Fruit fly (Drosophila melanogaster) whole organism, embryonic: ENCODE results near the gene CG31957.

Experiments used
- Adf1 ChIP-seq: fragments of 200-800 bp; sonication (Bioruptor generic); IDR thresholded peaks from 2 replicates; pipeline ENCODE4 v1.3.6; 2022; ENCODE audit warnings: missing biosample characterization, missing genetic modification characterization
- CG11398 ChIP-seq: fragments of 200-800 bp; sonication (Bioruptor generic); optimal IDR thresholded peaks from 2 replicates; lab custom pipeline; 2016; ENCODE audit warnings: missing biosample characterization, missing genetic modification characterization
- CG1233 ChIP-seq: fragments of 200-800 bp; sonication (Bioruptor generic); optimal IDR thresholded peaks from 4 replicates; lab custom pipeline; 2018; ENCODE audit warnings: missing biosample characterization, mild to moderate bottlenecking, missing genetic modification characterization
- CG13287 ChIP-seq: fragments of 200-800 bp; sonication (Bioruptor generic); IDR thresholded peaks from 2 replicates; pipeline ENCODE4 v1.3.6; 2022; ENCODE audit warnings: missing biosample characterization, missing genetic modification characterization; ENCODE audit not compliant: partially characterized antibody
- CG15479 ChIP-seq: fragments of 200-800 bp; sonication (Bioruptor generic); optimal IDR thresholded peaks from 3 replicates; lab custom pipeline; 2019; ENCODE audit warnings: missing biosample characterization, mild to moderate bottlenecking, missing genetic modification characterization, moderate library complexity
- CG15514 ChIP-seq: fragments of 200-800 bp; sonication (Bioruptor generic); optimal IDR thresholded peaks from 3 replicates; lab custom pipeline; 2017; ENCODE audit warnings: missing biosample characterization, missing genetic modification characterization, mild to moderate bottlenecking, moderate library complexity, missing genetic modification reagents
- CG16813 ChIP-seq: fragments of 200-800 bp; sonication (Bioruptor generic); IDR thresholded peaks from 3 replicates; pipeline ENCODE4 v1.3.6; 2022; ENCODE audit warnings: missing biosample characterization, missing genetic modification characterization; ENCODE audit not compliant: partially characterized antibody
- CG17802 ChIP-seq: fragments of 200-800 bp; sonication (Bioruptor generic); optimal IDR thresholded peaks from 2 replicates; lab custom pipeline; 2018; ENCODE audit warnings: missing biosample characterization, mild to moderate bottlenecking, missing genetic modification characterization, moderate library complexity
- CG17912 ChIP-seq: fragments of 200-800 bp; sonication (Bioruptor generic); optimal IDR thresholded peaks from 2 replicates; lab custom pipeline; 2018; ENCODE audit warnings: missing biosample characterization, mild to moderate bottlenecking, missing genetic modification characterization
- CG18011 ChIP-seq: fragments of 200-800 bp; sonication (Bioruptor generic); optimal IDR thresholded peaks from 2 replicates; lab custom pipeline; 2017; ENCODE audit warnings: missing biosample characterization, missing genetic modification characterization, mild to moderate bottlenecking, moderate library complexity, missing genotype
- CG2120 ChIP-seq: fragments of 200-800 bp; sonication (Bioruptor generic); optimal IDR thresholded peaks from 3 replicates; lab custom pipeline; 2016; ENCODE audit warnings: missing biosample characterization, missing genetic modification characterization
- CG2889 ChIP-seq: fragments of 200-800 bp; sonication (Bioruptor generic); IDR thresholded peaks from 3 replicates; pipeline ENCODE4 v1.3.6; 2022; ENCODE audit warnings: missing biosample characterization, missing genetic modification characterization
- CG33557 ChIP-seq: fragments of 200-800 bp; sonication (Bioruptor generic); optimal IDR thresholded peaks from 2 replicates; lab custom pipeline; 2019; ENCODE audit warnings: missing biosample characterization, mild to moderate bottlenecking, missing genetic modification characterization, moderate library complexity
- CG42726 ChIP-seq: fragments of 200-800 bp; sonication (Bioruptor generic); IDR thresholded peaks from 2 replicates; pipeline ENCODE4 v1.3.6; 2022; ENCODE audit warnings: missing biosample characterization, missing genetic modification characterization; ENCODE audit not compliant: partially characterized antibody
- CG4282 ChIP-seq: fragments of 200-800 bp; sonication (Bioruptor generic); optimal IDR thresholded peaks from 2 replicates; lab custom pipeline; 2016; ENCODE audit warnings: missing biosample characterization, missing genetic modification characterization
- CG5245 ChIP-seq: fragments of 200-800 bp; sonication (Bioruptor generic); optimal IDR thresholded peaks from 3 replicates; lab custom pipeline; 2016; ENCODE audit warnings: missing biosample characterization, missing genetic modification characterization
- CG5953 ChIP-seq: fragments of 200-800 bp; sonication (Bioruptor generic); IDR thresholded peaks from 2 replicates; pipeline ENCODE4 v1.3.6; 2022; ENCODE audit warnings: missing biosample characterization, missing genetic modification characterization
- CG6272 ChIP-seq: fragments of 200-800 bp; sonication (Bioruptor generic); IDR thresholded peaks from 2 replicates; pipeline ENCODE4 v1.3.6; 2022; ENCODE audit warnings: missing biosample characterization, missing genetic modification characterization
- CG6854 ChIP-seq: fragments of 200-800 bp; sonication (Bioruptor generic); optimal IDR thresholded peaks from 3 replicates; lab custom pipeline; 2017; ENCODE audit warnings: missing biosample characterization, mild to moderate bottlenecking, missing genetic modification characterization
- CG7839 ChIP-seq: fragments of 200-800 bp; sonication (Bioruptor generic); optimal IDR thresholded peaks from 3 replicates; lab custom pipeline; 2018; ENCODE audit warnings: missing biosample characterization, mild to moderate bottlenecking, missing genetic modification characterization, moderate library complexity
- CG7963 ChIP-seq: fragments of 200-800 bp; sonication (Bioruptor generic); IDR thresholded peaks from 3 replicates; pipeline ENCODE4 v1.3.6; 2022; ENCODE audit warnings: missing biosample characterization, missing genetic modification characterization; ENCODE audit not compliant: partially characterized antibody
- Dbx ChIP-seq: fragments of 200-800 bp; sonication (Bioruptor generic); IDR thresholded peaks from 3 replicates; pipeline ENCODE4 v1.3.6; 2022; ENCODE audit warnings: missing biosample characterization, missing genetic modification characterization
- HLH54F ChIP-seq: fragments of 200-800 bp; sonication (Bioruptor generic); optimal IDR thresholded peaks from 3 replicates; lab custom pipeline; 2016; ENCODE audit warnings: missing biosample characterization, missing genetic modification characterization
- Myb ChIP-seq: fragments of 200-800 bp; sonication (Bioruptor generic); optimal IDR thresholded peaks from 2 replicates; lab custom pipeline; 2016; ENCODE audit warnings: missing biosample characterization, missing genetic modification characterization
- Neu2 ChIP-seq: fragments of 200-800 bp; sonication (Bioruptor generic); optimal IDR thresholded peaks from 3 replicates; lab custom pipeline; 2016; ENCODE audit warnings: missing biosample characterization, missing genetic modification characterization, borderline replicate concordance
- Optix ChIP-seq: fragments of 200-800 bp; sonication (Bioruptor generic); IDR thresholded peaks from 3 replicates; pipeline ENCODE4 v1.3.6; 2022; ENCODE audit warnings: missing biosample characterization, missing genetic modification characterization
- Side ChIP-seq: fragments of 200-800 bp; sonication (Bioruptor generic); optimal IDR thresholded peaks from 2 replicates; lab custom pipeline; 2016; ENCODE audit warnings: missing biosample characterization, missing genetic modification characterization
- ac ChIP-seq: fragments of 200-800 bp; sonication (Bioruptor generic); optimal IDR thresholded peaks from 3 replicates; lab custom pipeline; 2017; ENCODE audit warnings: missing biosample characterization, mild to moderate bottlenecking, missing genetic modification characterization
- ash1 ChIP-seq: fragments of 200-800 bp; sonication (Bioruptor generic); optimal IDR thresholded peaks from 2 replicates; lab custom pipeline; 2018; ENCODE audit warnings: missing biosample characterization, mild to moderate bottlenecking, missing genetic modification characterization
- ato ChIP-seq: fragments of 200-800 bp; sonication (Bioruptor generic); IDR thresholded peaks from 2 replicates; pipeline ENCODE4 v1.3.6; 2022; ENCODE audit warnings: missing biosample characterization, missing genetic modification characterization; ENCODE audit not compliant: partially characterized antibody
- bab2 ChIP-seq: fragments of 200-800 bp; sonication (Bioruptor generic); optimal IDR thresholded peaks from 2 replicates; lab custom pipeline; 2016; ENCODE audit warnings: missing biosample characterization, missing genetic modification characterization
- da ChIP-seq: fragments of 200-800 bp; sonication (Bioruptor generic); optimal IDR thresholded peaks from 2 replicates; lab custom pipeline; 2016; ENCODE audit warnings: missing biosample characterization, missing genetic modification characterization
- dm ChIP-seq: fragments of 200-800 bp; sonication (Bioruptor generic); optimal IDR thresholded peaks from 3 replicates; lab custom pipeline; 2016; ENCODE audit warnings: missing biosample characterization, missing genetic modification characterization
- esg ChIP-seq: fragments of 200-800 bp; sonication (Bioruptor generic); conservative IDR thresholded peaks from 2 replicates; pipeline ENCODE4 v1.3.6; 2022; ENCODE audit warnings: missing biosample characterization, missing genetic modification characterization
- fd96Cb ChIP-seq: fragments of 200-800 bp; sonication (Bioruptor generic); optimal IDR thresholded peaks from 2 replicates; lab custom pipeline; 2018; ENCODE audit warnings: missing biosample characterization, mild to moderate bottlenecking, missing genetic modification characterization, moderate library complexity
- gcm ChIP-seq: fragments of 200-800 bp; sonication (Bioruptor generic); optimal IDR thresholded peaks from 2 replicates; lab custom pipeline; 2019; ENCODE audit warnings: missing biosample characterization, mild to moderate bottlenecking, missing genetic modification characterization, moderate library complexity
- gsb ChIP-seq: fragments of 200-800 bp; sonication (Bioruptor generic); IDR thresholded peaks from 2 replicates; pipeline ENCODE4 v1.3.6; 2022; ENCODE audit warnings: missing biosample characterization, missing genetic modification characterization
- gsb-n ChIP-seq: fragments of 200-800 bp; sonication (Bioruptor generic); optimal IDR thresholded peaks from 3 replicates; lab custom pipeline; 2018; ENCODE audit warnings: missing biosample characterization, mild to moderate bottlenecking, missing genetic modification characterization
- h ChIP-seq: fragments of >200 bp; optimal IDR thresholded peaks from 2 replicates; lab custom pipeline; 2017
- kni ChIP-seq: fragments of 200-800 bp; sonication (Bioruptor generic); optimal IDR thresholded peaks from 3 replicates; lab custom pipeline; 2017; ENCODE audit warnings: mild to moderate bottlenecking, missing biosample characterization, missing genetic modification reagents, missing genetic modification characterization
- lmd ChIP-seq: fragments of 200-800 bp; sonication (Bioruptor generic); IDR thresholded peaks from 2 replicates; pipeline ENCODE4 v1.3.6; 2022; ENCODE audit warnings: missing biosample characterization, missing genetic modification characterization
- maf-S ChIP-seq: fragments of 200-800 bp; sonication (Bioruptor generic); optimal IDR thresholded peaks from 2 replicates; lab custom pipeline; 2016; ENCODE audit warnings: missing biosample characterization, missing genetic modification characterization
- nerfin-1 ChIP-seq: fragments of 200-800 bp; sonication (Bioruptor generic); optimal IDR thresholded peaks from 3 replicates; lab custom pipeline; 2019; ENCODE audit warnings: missing biosample characterization, mild to moderate bottlenecking, missing genetic modification characterization, moderate library complexity
- pb ChIP-seq: fragments of 200-800 bp; sonication (Bioruptor generic); optimal IDR thresholded peaks from 3 replicates; lab custom pipeline; 2016; ENCODE audit warnings: missing biosample characterization, missing genetic modification characterization
- psq ChIP-seq: fragments of 200-800 bp; sonication (Bioruptor generic); optimal IDR thresholded peaks from 2 replicates; lab custom pipeline; 2017; ENCODE audit warnings: missing biosample characterization, missing genetic modification characterization
- rib ChIP-seq: fragments of 200-800 bp; sonication (Bioruptor generic); IDR thresholded peaks from 2 replicates; pipeline ENCODE4 v1.3.6; 2022; ENCODE audit warnings: missing biosample characterization, missing genetic modification characterization
- seq ChIP-seq: fragments of 200-800 bp; sonication (Bioruptor generic); IDR thresholded peaks from 2 replicates; pipeline ENCODE4 v1.3.6; 2022; ENCODE audit warnings: missing biosample characterization, missing genetic modification characterization
- sima ChIP-seq: fragments of 200-800 bp; sonication (Bioruptor generic); optimal IDR thresholded peaks from 2 replicates; lab custom pipeline; 2016; ENCODE audit warnings: missing biosample characterization, missing genetic modification characterization
- sug ChIP-seq: fragments of 200-800 bp; optimal IDR thresholded peaks from 2 replicates; lab custom pipeline; 2019; ENCODE audit warnings: missing biosample characterization, mild to moderate bottlenecking, missing genetic modification characterization, moderate library complexity
- wek ChIP-seq: fragments of 200-800 bp; sonication (Bioruptor generic); optimal IDR thresholded peaks from 3 replicates; lab custom pipeline; 2018; ENCODE audit warnings: missing biosample characterization, mild to moderate bottlenecking, missing genetic modification characterization, moderate library complexity

Gene CG31957

dm6 chr2L:3827406-3828133 is 44.7 kb downstream of the CG31957 start (continued):
- TF ChIP-seq sug (tag; lab: Kevin White, UChicago) (no peak), CG6272 (no peak), CG2120 (GFP tag; lab: Kevin White, UChicago) (no peak), esg (GFP tag; lab: Robert Waterston, UW) (0 out of 2 replicates have a peak, but pooled peaks have one; percentile 29), CG4282 (GFP tag; lab: Kevin White, UChicago) (no peak), pb (no peak), CG6854 (GFP tag; lab: Kevin White, UChicago) (no peak), CG18011 (GFP tag; lab: Kevin White, UChicago) (no peak), nerfin-1 (peak; percentile 81), ash1 (GFP tag; lab: Kevin White, UChicago) (no peak), bab2 (peak; percentile 54), HLH54F (GFP tag; lab: Kevin White, UChicago) (peak; percentile 21), CG17802 (tag; lab: Kevin White, UChicago) (no peak), ato (GFP tag; lab: Robert Waterston, UW) (no peak), rib (GFP tag; lab: Robert Waterston, UW) (no peak), Side (GFP tag; lab: Kevin White, UChicago) (peak; percentile 27), Optix (GFP tag; lab: Robert Waterston, UW) (no peak), CG2889 (no peak), CG13287 (GFP tag; lab: Robert Waterston, UW) (no peak), fd96Cb (tag; lab: Kevin White, UChicago) (peak; percentile 79), Neu2 (GFP tag; lab: Kevin White, UChicago) (peak; percentile 57), CG17912 (GFP tag; lab: Kevin White, UChicago) (no peak), gsb (no peak), CG15479 (peak; percentile 85), dm (peak; percentile 12), kni (GFP tag; lab: Kevin White, UChicago) (peak; percentile 83), Adf1 (GFP tag; lab: Robert Waterston, UW) (no peak), CG1233 (GFP tag; lab: Kevin White, UChicago) (peak; percentile 72), h (lab: Kevin White, UChicago) (no peak), CG7963 (no peak), psq (GFP tag; lab: Kevin White, UChicago) (no peak), CG16813 (GFP tag; lab: Robert Waterston, UW) (no peak), CG11398 (no peak), lmd (GFP tag; lab: Robert Waterston, UW) (peak; percentile 48; the same call in 1 of the 2 replicates), gsb-n (tag; lab: Kevin White, UChicago) (peak; percentile 92), Myb (peak; percentile 8), CG15514 (GFP tag; lab: Kevin White, UChicago) (no peak), CG5953 (GFP tag; lab: Robert Waterston, UW) (no peak), seq (no peak), CG42726 (GFP tag; lab: Robert Waterston, UW) (no peak), wek (GFP tag; lab: Kevin White, UChicago) (no peak), gcm (GFP tag; lab: Kevin White, UChicago) (peak; percentile 91), CG7839 (peak; percentile 82), ac (GFP tag; lab: Kevin White, UChicago) (peak; percentile 91), da (no peak), maf-S (GFP tag; lab: Kevin White, UChicago) (no peak), CG33557 (GFP tag; lab: Kevin White, UChicago) (peak; percentile 98), CG5245 (peak; percentile 57), Dbx (no peak), sima (GFP tag; lab: Kevin White, UChicago) (no peak)
